Fruit fly (Drosophila melanogaster): Measurements from ENCODE around the gene CG13053.
A peak's percentile ranks its signal among the peaks of the same experiment; 100 is the strongest.

DNA sequence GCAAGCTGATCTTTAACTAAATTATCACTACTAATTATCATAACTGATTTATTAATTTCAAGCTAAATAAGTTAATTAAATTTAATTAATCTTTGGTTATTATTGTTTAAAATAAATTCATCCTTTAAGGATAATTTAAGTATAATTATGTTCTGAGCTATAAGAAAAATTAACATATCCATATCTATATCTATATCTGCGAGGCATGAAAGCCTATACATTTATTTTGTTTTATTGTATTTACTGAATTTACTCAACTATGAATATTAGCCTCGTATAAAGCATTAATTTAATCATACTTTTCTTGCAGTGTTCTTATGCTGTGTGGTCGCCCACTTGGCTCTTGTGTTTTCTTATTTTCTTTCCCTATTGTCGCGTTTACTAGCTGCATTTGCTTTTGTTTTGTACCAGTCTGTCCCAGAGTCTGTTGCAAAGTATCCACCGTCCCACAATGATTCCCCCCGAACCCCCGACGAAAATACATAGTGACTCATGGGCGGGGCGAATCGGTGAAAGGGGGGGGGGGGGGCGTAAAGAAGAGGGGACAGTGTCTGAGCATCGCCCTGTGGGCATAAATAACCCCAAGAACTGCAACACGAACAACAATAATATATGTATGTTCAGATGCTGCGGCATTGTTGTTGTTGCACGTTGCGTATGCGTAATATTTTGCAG lies 44.9 kb downstream of the CG13053 start:
- TF ChIP-seq EcR (GFP tag; optimal IDR thresholded peaks at IDR 0.05) (peak; percentile 64), D1 (tag; optimal IDR thresholded peaks at IDR 0.05) (no peak), Pif1A (GFP tag; optimal IDR thresholded peaks at IDR 0.05) (no peak), CG4496 (GFP tag; IDR thresholded peaks at IDR 0.05) (peak; percentile 42; the same call in 1 of the 3 replicates), CG34367 (tag; optimal IDR thresholded peaks at IDR 0.05) (no peak), CG32121 (GFP tag; IDR thresholded peaks at IDR 0.05) (peak; percentile 64), CG13204 (GFP tag; optimal IDR thresholded peaks at IDR 0.05) (peak; percentile 79), CG8159 (tag; optimal IDR thresholded peaks at IDR 0.05) (peak; percentile 43), Pif1B (GFP tag; optimal IDR thresholded peaks at IDR 0.05) (no peak), rn (GFP tag; IDR thresholded peaks at IDR 0.05) (no peak)
